Worm (Caenorhabditis elegans): ENCODE results near the gene bed-2.

bed-2 gene

ce11 chrIII:11467631-11468481 is 2.8 kb downstream of the bed-2 start (continued):
- TF ChIP-seq tra-1 (GFP tag; IDR thresholded peaks at IDR 0.05) (0 out of 2 replicates have a peak, but pooled peaks have one; percentile 22), lin-1 (GFP tag; IDR thresholded peaks at IDR 0.05) (no peak), madf-5 (GFP tag; IDR thresholded peaks at IDR 0.05) (no peak), ZK337.2 (GFP tag; IDR thresholded peaks at IDR 0.05) (no peak), egl-43 (GFP tag; IDR thresholded peaks at IDR 0.05) (no peak), ceh-62 (tag; optimal IDR thresholded peaks at IDR 0.05) (no peak), zfp-2 (tag; optimal IDR thresholded peaks at IDR 0.05) (no peak), nhr-10 (tag; optimal IDR thresholded peaks at IDR 0.05) (no peak), lin-13 (GFP tag; optimal IDR thresholded peaks at IDR 0.05) (no peak), rbr-2 (tag; optimal IDR thresholded peaks at IDR 0.05) (no peak), nhr-11 (tag; optimal IDR thresholded peaks at IDR 0.05) (no peak), jun-1 (tag; optimal IDR thresholded peaks at IDR 0.05) (no peak), zip-2 (tag; optimal IDR thresholded peaks at IDR 0.05) (no peak), lin-15B (tag; optimal IDR thresholded peaks at IDR 0.05) (no peak), ceh-20 (GFP tag; IDR thresholded peaks at IDR 0.05) (no peak), vab-7 (GFP tag; IDR thresholded peaks at IDR 0.05) (no peak), nhr-25 (tag; optimal IDR thresholded peaks at IDR 0.05; ENCODE audit: borderline replicate concordance, insufficient read depth) (peak; percentile 61), mep-1 (tag; optimal IDR thresholded peaks at IDR 0.05) (no peak), Y75B8A.6 (GFP tag; IDR thresholded peaks at IDR 0.05) (no peak), skn-1 (tag; optimal IDR thresholded peaks at IDR 0.05) (no peak), F44E2.7 (GFP tag; IDR thresholded peaks at IDR 0.05) (no peak), nhr-102 (tag; optimal IDR thresholded peaks at IDR 0.05) (no peak), zfp-3 (GFP tag; conservative IDR thresholded peaks at IDR 0.05) (no peak), ztf-11 (tag; optimal IDR thresholded peaks at IDR 0.05) (no peak), lsy-2 (tag; optimal IDR thresholded peaks at IDR 0.05) (peak in 1 of 2 experiments; percentile 7), dmd-8 (GFP tag; IDR thresholded peaks at IDR 0.05) (no peak)

- no peak for TF ChIP-seq nhr-10 (tag; optimal IDR thresholded peaks at IDR 0.05)
- TF ChIP-seq saeg-2 (GFP tag; IDR thresholded peaks at IDR 0.05) = no peak
- TF ChIP-seq F10B5.3 (tag; optimal IDR thresholded peaks at IDR 0.05) = no peak
- no peak for TF ChIP-seq fkh-10 (GFP tag; optimal IDR thresholded peaks at IDR 0.05)
- no peak for TF ChIP-seq ZK337.2 (GFP tag; IDR thresholded peaks at IDR 0.05)
- TF ChIP-seq dpl-1 (GFP tag; optimal IDR thresholded peaks at IDR 0.05) = no peak
- TF ChIP-seq zfp-3 (GFP tag; conservative IDR thresholded peaks at IDR 0.05) = no peak
- no peak for TF ChIP-seq R02D3.7 (tag; optimal IDR thresholded peaks at IDR 0.05)
- no peak for TF ChIP-seq tag-97 (GFP tag; IDR thresholded peaks at IDR 0.05)
- TF ChIP-seq Y105C5A.15 (GFP tag; IDR thresholded peaks at IDR 0.05) = no peak
- TF ChIP-seq ceh-44 (GFP tag; IDR thresholded peaks at IDR 0.05) = no peak
- TF ChIP-seq unc-39 (tag; optimal IDR thresholded peaks at IDR 0.05) = no peak
- no peak for TF ChIP-seq nhr-237 (tag; optimal IDR thresholded peaks at IDR 0.05)
- TF ChIP-seq zag-1 (tag; optimal IDR thresholded peaks at IDR 0.05) = no peak
- no peak for TF ChIP-seq zip-11 (GFP tag; IDR thresholded peaks at IDR 0.05)
- peak; percentile 34; the same call in 1 of the 2 replicates for TF ChIP-seq dmd-6 (GFP tag; IDR thresholded peaks at IDR 0.05)
- TF ChIP-seq hlh-11 (tag; optimal IDR thresholded peaks at IDR 0.05) = peak; percentile 33
- peak in 1 of 2 experiments; percentile 27 for TF ChIP-seq unc-62 (GFP tag; optimal IDR thresholded peaks at IDR 0.05 in 1 of 2)
- no peak for TF ChIP-seq unc-62 (tag; optimal IDR thresholded peaks at IDR 0.05)
- peak; percentile 9 for TF ChIP-seq mep-1 (tag; optimal IDR thresholded peaks at IDR 0.05)
- no peak for TF ChIP-seq daf-16 (GFP tag; optimal IDR thresholded peaks at IDR 0.05)
- TF ChIP-seq daf-16 (tag; optimal IDR thresholded peaks at IDR 0.05) = peak; percentile 6
- peak in 1 of 2 experiments; percentile 53 for TF ChIP-seq mdl-1 (tag; optimal IDR thresholded peaks at IDR 0.05)
- TF ChIP-seq madf-9 (GFP tag; conservative IDR thresholded peaks at IDR 0.05) = no peak
- TF ChIP-seq F44E2.7 (GFP tag; IDR thresholded peaks at IDR 0.05) = no peak
- no peak for TF ChIP-seq arid-1 (GFP tag; conservative IDR thresholded peaks at IDR 0.05)
- TF ChIP-seq nhr-28 (tag; optimal IDR thresholded peaks at IDR 0.05) = peak; percentile 41
- no peak for TF ChIP-seq nhr-76 (tag; optimal IDR thresholded peaks at IDR 0.05)
- TF ChIP-seq rbr-2 (tag; optimal IDR thresholded peaks at IDR 0.05) = peak; percentile 37
These were observed 4.0 kb downstream of the bed-2 start for ce11 chrIII:11466420-11467188.

Data from whole organism, L4 larva.